Fruit fly (Drosophila melanogaster): ENCODE results near the gene Rbp1.

The Rbp1 gene

DNA sequence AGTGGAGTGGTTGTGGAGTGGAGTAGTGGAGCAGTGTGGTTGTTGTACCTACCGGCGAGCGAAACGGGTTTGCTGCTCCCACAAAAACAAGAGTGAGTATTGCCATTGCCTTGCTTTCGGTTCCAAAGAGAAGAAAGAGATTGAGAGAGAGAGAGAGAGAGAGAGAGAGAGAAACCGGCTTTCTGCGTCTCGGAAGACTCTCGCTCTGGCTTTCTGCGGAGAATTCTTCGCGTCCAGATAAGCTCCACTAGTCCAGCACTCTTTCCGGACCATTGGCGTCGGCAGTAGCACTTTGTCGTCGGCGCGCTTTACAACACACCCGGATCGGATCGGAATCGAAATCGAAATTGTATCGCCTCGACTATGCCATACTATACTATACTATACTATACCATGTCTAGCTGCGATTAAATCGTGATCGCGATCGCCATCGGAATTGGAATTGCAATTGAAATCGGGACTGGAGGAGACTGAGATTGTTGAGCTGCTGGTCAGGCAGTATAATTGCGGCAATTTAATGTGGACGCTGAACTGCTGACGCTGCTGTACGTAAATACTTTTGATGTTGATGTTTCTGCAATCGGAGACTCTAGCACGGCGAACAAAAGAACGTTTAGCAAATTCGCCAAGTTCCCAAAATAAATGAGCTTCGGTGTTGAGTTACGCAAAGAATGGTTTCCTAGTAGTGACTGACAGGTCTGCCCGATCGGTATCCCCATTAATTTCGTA, 42.8 kb downstream of the Rbp1 start, which contains the start of gene Cad86C (continued):
- TF ChIP-seq topi (GFP tag; optimal IDR thresholded peaks at IDR 0.05) (peak; percentile 33), CG8319 (GFP tag; optimal IDR thresholded peaks at IDR 0.05) (no peak), CG10669 (GFP tag; optimal IDR thresholded peaks at IDR 0.05) (peak; percentile 17), CG9139 (GFP tag; optimal IDR thresholded peaks at IDR 0.05) (peak; percentile 78), OdsH (GFP tag; optimal IDR thresholded peaks at IDR 0.05) (no peak), CG15336 (GFP tag; IDR thresholded peaks at IDR 0.05) (peak; percentile 26; the same call in 1 of the 2 replicates), lz (GFP tag; optimal IDR thresholded peaks at IDR 0.05) (no peak), Gug (GFP tag; IDR thresholded peaks at IDR 0.05) (no peak), Ets21C (GFP tag; optimal IDR thresholded peaks at IDR 0.05) (no peak)

DNA sequence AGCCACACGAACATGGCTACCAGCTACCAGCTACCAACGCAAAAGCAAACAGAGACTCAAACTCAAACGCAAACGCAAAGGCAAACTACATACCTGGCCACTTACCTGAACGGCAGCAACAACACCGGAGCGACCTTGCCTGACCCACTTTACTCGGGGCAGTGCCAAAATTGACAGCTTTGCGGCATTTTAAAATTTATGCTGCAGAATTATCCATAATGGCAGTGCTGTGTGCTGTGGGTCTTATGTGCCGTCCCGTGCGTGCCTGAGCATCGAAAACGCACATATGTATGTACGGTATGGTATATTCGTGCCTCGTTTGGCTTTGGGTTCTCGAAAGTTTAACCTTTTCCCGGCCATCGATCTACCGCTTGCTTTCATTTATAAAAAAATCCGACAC, 44.5 kb downstream of the Rbp1 start:
- TF ChIP-seq svp (GFP tag) (peak; percentile 56), topi (GFP tag; optimal IDR thresholded peaks at IDR 0.05) (no peak), CG8319 (GFP tag; optimal IDR thresholded peaks at IDR 0.05) (no peak), dsx (GFP tag; optimal IDR thresholded peaks at IDR 0.05; ENCODE audit: poor library complexity, severe bottlenecking) (no peak), fd59A (GFP tag; optimal IDR thresholded peaks at IDR 0.05) (no peak), CG10669 (GFP tag; optimal IDR thresholded peaks at IDR 0.05) (no peak), CG31627 (GFP tag; optimal IDR thresholded peaks at IDR 0.05) (no peak), Eip78C (GFP tag) (peak; percentile 24), CG6854 (GFP tag; optimal IDR thresholded peaks at IDR 0.05) (peak; percentile 57), fkh (GFP tag; optimal IDR thresholded peaks at IDR 0.05) (no peak), ss (GFP tag; optimal IDR thresholded peaks at IDR 0.05) (peak in 1 of 2 experiments; percentile 70)

DNA sequence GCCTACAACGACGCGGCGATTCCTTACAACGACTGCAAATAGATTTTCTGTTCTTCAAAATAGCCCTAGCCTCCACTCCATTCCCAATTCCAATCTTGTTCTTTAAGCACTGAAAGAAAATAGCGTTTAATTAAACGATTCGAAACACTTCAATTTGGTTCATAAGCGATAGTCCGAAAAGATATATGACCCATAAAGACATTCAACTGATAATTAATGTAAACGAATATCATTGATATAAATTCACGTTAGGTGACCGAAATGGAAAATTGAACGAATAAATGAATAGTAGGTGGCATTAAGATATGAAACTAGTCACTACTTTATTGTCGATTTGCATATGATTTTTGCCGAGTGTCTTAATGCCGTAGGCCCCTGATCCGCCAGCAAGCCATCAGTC, 45.6 kb downstream of the Rbp1 start:
- TF ChIP-seq CG9139 (GFP tag; optimal IDR thresholded peaks at IDR 0.05), result peak; percentile 8
- peak; percentile 24 to 43 for TF ChIP-seq salr (GFP tag; optimal IDR thresholded peaks at IDR 0.05)
- 0 out of 3 replicates have a peak, but pooled peaks have one; percentile 35 for TF ChIP-seq CG6163 (GFP tag; IDR thresholded peaks at IDR 0.05)
- TF ChIP-seq OdsH (GFP tag; optimal IDR thresholded peaks at IDR 0.05), result peak; percentile 24
- peak; percentile 74 for TF ChIP-seq Ets96B (tag; optimal IDR thresholded peaks at IDR 0.05)
- TF ChIP-seq pdm3 (GFP tag; optimal IDR thresholded peaks at IDR 0.05), result peak; percentile 34
- TF ChIP-seq Eip75B (GFP tag; optimal IDR thresholded peaks at IDR 0.05), result peak; percentile 56
- TF ChIP-seq dsx (GFP tag; optimal IDR thresholded peaks at IDR 0.05; ENCODE audit: poor library complexity, severe bottlenecking), result peak; percentile 45
- TF ChIP-seq CG10669 (GFP tag; optimal IDR thresholded peaks at IDR 0.05), result peak; percentile 69
- TF ChIP-seq CG10631 (GFP tag; optimal IDR thresholded peaks at IDR 0.05), result peak; percentile 58
- TF ChIP-seq CG3919 (GFP tag; optimal IDR thresholded peaks at IDR 0.05), result peak; percentile 30
- no peak for TF ChIP-seq CG6854 (GFP tag; optimal IDR thresholded peaks at IDR 0.05)
- TF ChIP-seq CG1621 (tag; optimal IDR thresholded peaks at IDR 0.05), result peak; percentile 51
- peak; percentile 66 for TF ChIP-seq fd59A (GFP tag; optimal IDR thresholded peaks at IDR 0.05)
- TF ChIP-seq ss (GFP tag; optimal IDR thresholded peaks at IDR 0.05), result peak; percentile 55 to 61
- TF ChIP-seq CG6276 (GFP tag; optimal IDR thresholded peaks at IDR 0.05), result no peak
- peak; percentile 31 for TF ChIP-seq achi (GFP tag; optimal IDR thresholded peaks at IDR 0.05)
- no peak for TF ChIP-seq Hr38 (GFP tag; optimal IDR thresholded peaks at IDR 0.05)
- TF ChIP-seq esn (GFP tag; optimal IDR thresholded peaks at IDR 0.05), result no peak
- no peak for TF ChIP-seq Blimp-1 (GFP tag; optimal IDR thresholded peaks at IDR 0.05)
- peak; percentile 47 for TF ChIP-seq CG32006 (GFP tag; optimal IDR thresholded peaks at IDR 0.05)
- no peak for TF ChIP-seq CG8632 (GFP tag; optimal IDR thresholded peaks at IDR 0.05)
- no peak for TF ChIP-seq topi (GFP tag; optimal IDR thresholded peaks at IDR 0.05)
- TF ChIP-seq spab (GFP tag; optimal IDR thresholded peaks at IDR 0.05), result peak; percentile 57
- TF ChIP-seq CG6808 (GFP tag; optimal IDR thresholded peaks at IDR 0.05), result peak; percentile 81
- TF ChIP-seq Eip93F (GFP tag; optimal IDR thresholded peaks at IDR 0.05), result no peak
- 0 out of 3 replicates have a peak, but pooled peaks have one; percentile 15 for TF ChIP-seq CG8119 (GFP tag; IDR thresholded peaks at IDR 0.05)
- TF ChIP-seq Sox14 (GFP tag; optimal IDR thresholded peaks at IDR 0.05), result peak; percentile 48
- TF ChIP-seq Eip78C (GFP tag), result peak; percentile 88
- no peak for TF ChIP-seq Met (GFP tag; optimal IDR thresholded peaks at IDR 0.05)
- TF ChIP-seq CG3032 (tag; optimal IDR thresholded peaks at IDR 0.05), result peak; percentile 80

All from whole organism, prepupa.